Fruit fly (Drosophila melanogaster): Measurements from ENCODE around the gene roq.
A peak's percentile ranks its signal among the peaks of the same experiment; 100 is the strongest.

roq gene

dm6 chr3L:16410234-16411119 is 32.1 kb upstream of the roq start (continued):
- TF ChIP-seq dsx (GFP tag; optimal IDR thresholded peaks at IDR 0.05; ENCODE audit: poor library complexity, severe bottlenecking) (peak; percentile 82), esn (GFP tag; optimal IDR thresholded peaks at IDR 0.05) (peak; percentile 91), Lpt (GFP tag; optimal IDR thresholded peaks at IDR 0.05) (peak; percentile 85), CG6808 (GFP tag; optimal IDR thresholded peaks at IDR 0.05) (peak; percentile 90), CG32006 (GFP tag; optimal IDR thresholded peaks at IDR 0.05) (peak; percentile 89), CG3919 (GFP tag; optimal IDR thresholded peaks at IDR 0.05) (peak; percentile 87), Ets21C (GFP tag; optimal IDR thresholded peaks at IDR 0.05) (peak; percentile 82), dac (GFP tag; optimal IDR thresholded peaks at IDR 0.05) (peak; percentile 87), Hr38 (GFP tag; optimal IDR thresholded peaks at IDR 0.05) (no peak), Sox15 (GFP tag; optimal IDR thresholded peaks at IDR 0.05) (peak; percentile 70), Eip78C (GFP tag) (peak; percentile 97), salr (GFP tag; optimal IDR thresholded peaks at IDR 0.05) (peak; percentile 78 to 79), CG6854 (GFP tag; optimal IDR thresholded peaks at IDR 0.05) (peak; percentile 59), CG11902 (GFP tag; optimal IDR thresholded peaks at IDR 0.05) (peak; percentile 69)

dm6 chr3L:16409440-16410233 is 31.3 kb upstream of the roq start:
- TF ChIP-seq svp (GFP tag) = peak; percentile 97
- TF ChIP-seq vri (GFP tag; optimal IDR thresholded peaks at IDR 0.05) = no peak

dm6 chr3L:16408609-16409439 is 30.5 kb upstream of the roq start:
- peak; percentile 55 for TF ChIP-seq CG31627 (GFP tag; optimal IDR thresholded peaks at IDR 0.05)
- peak; percentile 91 for TF ChIP-seq Eip78C (GFP tag)
- peak; percentile 44 for TF ChIP-seq Gug (GFP tag; IDR thresholded peaks at IDR 0.05)
- peak; percentile 79 for TF ChIP-seq Sox14 (GFP tag; optimal IDR thresholded peaks at IDR 0.05)
- TF ChIP-seq topi (GFP tag; optimal IDR thresholded peaks at IDR 0.05) = peak; percentile 53
- TF ChIP-seq CG11762 (GFP tag; optimal IDR thresholded peaks at IDR 0.05; ENCODE audit: insufficient read depth) = peak; percentile 6
- TF ChIP-seq CG7368 (GFP tag; optimal IDR thresholded peaks at IDR 0.05) = peak; percentile 54
- no peak for TF ChIP-seq Eip93F (GFP tag; optimal IDR thresholded peaks at IDR 0.05)
- TF ChIP-seq Lpt (GFP tag; optimal IDR thresholded peaks at IDR 0.05) = peak; percentile 72
- TF ChIP-seq CG11294 (GFP tag; IDR thresholded peaks at IDR 0.05) = peak; percentile 58; the same call in 1 of the 2 replicates
- TF ChIP-seq Hr39 (GFP tag; optimal IDR thresholded peaks at IDR 0.05) = peak; percentile 57
- TF ChIP-seq ss (GFP tag; optimal IDR thresholded peaks at IDR 0.05) = peak; percentile 56 to 64
- TF ChIP-seq pdm3 (GFP tag; optimal IDR thresholded peaks at IDR 0.05) = peak; percentile 36
- peak; percentile 78 for TF ChIP-seq Sox102F (GFP tag; optimal IDR thresholded peaks at IDR 0.05)
- peak; percentile 32 for TF ChIP-seq Ets21C (GFP tag; optimal IDR thresholded peaks at IDR 0.05)
- peak; percentile 58 for TF ChIP-seq OdsH (GFP tag; optimal IDR thresholded peaks at IDR 0.05)
- TF ChIP-seq CG6276 (GFP tag; optimal IDR thresholded peaks at IDR 0.05) = peak; percentile 58
- TF ChIP-seq esn (GFP tag; optimal IDR thresholded peaks at IDR 0.05) = peak; percentile 59
- peak; percentile 64 for TF ChIP-seq lz (GFP tag; optimal IDR thresholded peaks at IDR 0.05)
- TF ChIP-seq CG1621 (tag; optimal IDR thresholded peaks at IDR 0.05) = peak; percentile 37
- TF ChIP-seq eg (GFP tag; IDR thresholded peaks at IDR 0.05) = peak; percentile 65; the same call in 2 of the 3 replicates
- no peak for TF ChIP-seq Hr38 (GFP tag; optimal IDR thresholded peaks at IDR 0.05)
- peak; percentile 63 for TF ChIP-seq CG6854 (GFP tag; optimal IDR thresholded peaks at IDR 0.05)
- TF ChIP-seq fd59A (GFP tag; optimal IDR thresholded peaks at IDR 0.05) = peak; percentile 57
- TF ChIP-seq net (GFP tag; optimal IDR thresholded peaks at IDR 0.05) = peak; percentile 67
- peak; percentile 58 for TF ChIP-seq acj6 (GFP tag; optimal IDR thresholded peaks at IDR 0.05)
- TF ChIP-seq Hr4 (GFP tag; optimal IDR thresholded peaks at IDR 0.05) = peak; percentile 68
- TF ChIP-seq CG8319 (GFP tag; optimal IDR thresholded peaks at IDR 0.05) = no peak
- TF ChIP-seq CG9139 (GFP tag; optimal IDR thresholded peaks at IDR 0.05) = peak; percentile 57
- peak; percentile 30 for TF ChIP-seq spab (GFP tag; optimal IDR thresholded peaks at IDR 0.05)
- TF ChIP-seq CG6792 (GFP tag; optimal IDR thresholded peaks at IDR 0.05) = peak; percentile 56
- peak; percentile 58 for TF ChIP-seq dsx (GFP tag; optimal IDR thresholded peaks at IDR 0.05; ENCODE audit: poor library complexity, severe bottlenecking)
